Worm (Caenorhabditis elegans): ENCODE measurements around the gene fbxb-49.

ce11 chrII:1607575-1607974 is 39.3 kb downstream of the fbxb-49 start:
- TF ChIP-seq pes-1 (GFP tag; IDR thresholded peaks at IDR 0.05) (no peak), aly-1 (tag; optimal IDR thresholded peaks at IDR 0.05) (no peak), tbx-37 (GFP tag; conservative IDR thresholded peaks at IDR 0.05) (no peak), tra-4 (tag; optimal IDR thresholded peaks at IDR 0.05) (no peak), ets-7 (tag; optimal IDR thresholded peaks at IDR 0.05) (no peak)
